Worm (Caenorhabditis elegans) whole organism, late embryonic: ENCODE results near the gene C04A11.5.

Source experiments
- F13H6.1 ChIP-seq: sonication (generic microtip); optimal IDR thresholded peaks from 2 replicates; lab custom pipeline; 2016; ENCODE audit warnings: missing genetic modification characterization, missing compliant biosample characterization
- Y22D7AL.16 ChIP-seq: sonication (generic microtip); optimal IDR thresholded peaks from 2 replicates; lab custom pipeline; 2016; ENCODE audit warnings: missing genetic modification characterization, missing compliant biosample characterization
- ahr-1 ChIP-seq: sonication (generic microtip); optimal IDR thresholded peaks from 2 replicates; lab custom pipeline; 2016; ENCODE audit warnings: missing genetic modification characterization, missing compliant biosample characterization
- ceh-34 ChIP-seq: sonication (generic microtip); optimal IDR thresholded peaks from 2 replicates; lab custom pipeline; 2016; ENCODE audit warnings: mild to moderate bottlenecking, missing genetic modification characterization, missing compliant biosample characterization
- fax-1 ChIP-seq: sonication (generic microtip); optimal IDR thresholded peaks from 2 replicates; lab custom pipeline; 2016; ENCODE audit warnings: missing genotype, missing genetic modification characterization, missing compliant biosample characterization
- hlh-8 ChIP-seq: sonication (generic microtip); optimal IDR thresholded peaks from 2 replicates; lab custom pipeline; 2016; ENCODE audit warnings: missing genotype, missing genetic modification characterization, missing compliant biosample characterization
- nhr-11 ChIP-seq: fragments of 150-350 bp; optimal IDR thresholded peaks from 2 replicates; lab custom pipeline; 2014; ENCODE audit warnings: missing biosample characterization, missing genetic modification characterization
- pax-1 ChIP-seq: fragments of 150-350 bp; optimal IDR thresholded peaks from 2 replicates; lab custom pipeline; 2014; ENCODE audit warnings: missing biosample characterization, missing genetic modification characterization
- pha-4 ChIP-seq: fragments of 150-350 bp; optimal IDR thresholded peaks from 2 replicates; lab custom pipeline; 2018; ENCODE audit warnings: missing biosample characterization, missing genetic modification reagents, missing genetic modification characterization
- sox-4 ChIP-seq: sonication (generic microtip); optimal IDR thresholded peaks from 2 replicates; lab custom pipeline; 2017; ENCODE audit warnings: mild to moderate bottlenecking, missing genetic modification characterization, inconsistent platforms, missing compliant biosample characterization
- tbx-7 ChIP-seq: sonication (generic microtip); optimal IDR thresholded peaks from 2 replicates; lab custom pipeline; 2016; ENCODE audit warnings: missing genotype, missing genetic modification characterization, missing compliant biosample characterization
- unc-42 ChIP-seq: sonication (generic microtip); optimal IDR thresholded peaks from 2 replicates; lab custom pipeline; 2016; ENCODE audit warnings: missing genotype, missing genetic modification characterization, missing compliant biosample characterization
- unc-55 ChIP-seq: sonication (generic microtip); optimal IDR thresholded peaks from 2 replicates; lab custom pipeline; 2017; ENCODE audit warnings: missing biosample characterization, missing genetic modification reagents, missing genetic modification characterization

DNA sequence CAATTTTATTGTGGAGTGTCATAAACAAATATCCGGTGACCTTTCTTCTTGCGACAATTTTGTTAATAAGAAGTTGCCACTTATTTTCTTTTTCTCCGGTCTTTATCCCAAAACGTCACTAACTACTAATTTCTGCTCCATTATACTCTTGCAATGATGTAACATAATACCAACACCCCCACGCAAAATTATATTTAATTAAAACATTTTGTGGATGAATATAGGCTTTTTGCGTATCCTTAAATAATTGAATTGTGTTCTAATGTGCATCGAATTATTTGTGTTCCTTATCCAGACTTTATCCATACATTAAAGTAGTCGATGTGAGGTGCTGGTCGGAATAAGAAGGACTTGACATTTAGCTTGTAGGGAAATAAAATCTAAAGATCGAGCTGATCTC lies 38.5 kb downstream of the C04A11.5 start:
- TF ChIP-seq nhr-11 (tag; lab: Kevin White, UChicago) (no peak), unc-42 (tag; lab: Kevin White, UChicago) (peak; percentile 50), hlh-8 (tag; lab: Kevin White, UChicago) (no peak), sox-4 (tag; lab: Kevin White, UChicago) (no peak), ahr-1 (no peak), F13H6.1 (tag; lab: Kevin White, UChicago) (no peak), pax-1 (tag; lab: Kevin White, UChicago) (no peak), ceh-34 (tag; lab: Kevin White, UChicago) (no peak), fax-1 (tag; lab: Kevin White, UChicago) (no peak), unc-55 (no peak), pha-4 (tag; lab: Kevin White, UChicago) (no peak), tbx-7 (tag; lab: Kevin White, UChicago) (no peak), Y22D7AL.16 (tag; lab: Kevin White, UChicago) (no peak)
